Worm (Caenorhabditis elegans): ENCODE results near the gene srv-17.

DNA sequence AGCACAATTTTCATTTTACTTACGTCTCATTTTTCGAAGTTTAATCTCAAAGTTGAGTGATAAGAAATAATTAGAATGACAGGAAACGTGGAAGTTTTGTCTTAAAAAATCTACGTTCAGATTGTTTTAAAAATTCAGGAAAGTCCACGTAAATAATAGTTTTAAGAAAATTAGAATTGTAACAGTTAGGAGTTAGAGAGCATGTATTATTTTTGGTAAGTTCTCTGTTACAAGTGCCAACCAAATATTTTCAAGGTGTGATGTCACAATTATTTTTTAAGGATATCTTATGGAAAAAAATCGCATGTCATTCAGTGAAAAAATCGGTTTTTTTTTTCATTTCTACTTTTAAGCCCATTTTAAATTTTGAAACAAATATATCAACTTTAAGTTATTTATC, 14.5 kb upstream of the srv-17 start, which contains the start of gene H04M03.11:
- TF ChIP-seq tbx-11 (GFP tag; IDR thresholded peaks at IDR 0.05) (no peak), B0310.2 (tag; optimal IDR thresholded peaks at IDR 0.05) (no peak), pes-1 (GFP tag; IDR thresholded peaks at IDR 0.05) (no peak), hmg-4 (GFP tag; optimal IDR thresholded peaks at IDR 0.05) (no peak), ama-1 (optimal IDR thresholded peaks at IDR 0.05) (no peak), ets-7 (tag; optimal IDR thresholded peaks at IDR 0.05) (no peak), scrt-1 (GFP tag; IDR thresholded peaks at IDR 0.05) (no peak), flt-1 (GFP tag; IDR thresholded peaks at IDR 0.05) (no peak), hnd-1 (tag; optimal IDR thresholded peaks at IDR 0.05) (no peak), aly-1 (tag; optimal IDR thresholded peaks at IDR 0.05) (no peak), hmbx-1 (tag; optimal IDR thresholded peaks at IDR 0.05) (no peak), ceh-36 (tag; optimal IDR thresholded peaks at IDR 0.05) (no peak), tbx-37 (GFP tag; conservative IDR thresholded peaks at IDR 0.05) (no peak)
